Worm (Caenorhabditis elegans): ENCODE data around the gene gbh-2.

- no peak for TF ChIP-seq tra-4 (tag; optimal IDR thresholded peaks at IDR 0.05)
- TF ChIP-seq ama-1 (optimal IDR thresholded peaks at IDR 0.05), result no peak
- no peak for TF ChIP-seq tbx-11 (GFP tag; IDR thresholded peaks at IDR 0.05)
- no peak for TF ChIP-seq flt-1 (GFP tag; IDR thresholded peaks at IDR 0.05)
- no peak for TF ChIP-seq B0310.2 (tag; optimal IDR thresholded peaks at IDR 0.05)
- no peak for TF ChIP-seq F13C5.2 (tag; optimal IDR thresholded peaks at IDR 0.05)
- TF ChIP-seq pes-1 (GFP tag; IDR thresholded peaks at IDR 0.05), result no peak
These were observed 21.1 kb downstream of the gbh-2 start for ce11 chrII:8506759-8507158.
